Fruit fly (Drosophila melanogaster) whole organism, embryonic: ENCODE measurements around the gene Lgr3.

Experiments
- CG17912 ChIP-seq: fragments of 200-800 bp; sonication (Bioruptor generic); optimal IDR thresholded peaks from 2 replicates; lab custom pipeline; 2018; ENCODE audit warnings: missing biosample characterization, mild to moderate bottlenecking, missing genetic modification characterization
- CG6683 ChIP-seq: fragments of 200-800 bp; sonication (Bioruptor generic); optimal IDR thresholded peaks from 2 replicates; lab custom pipeline; 2017; ENCODE audit warnings: missing biosample characterization, mild to moderate bottlenecking, missing genetic modification characterization, missing genetic modification reagents

- TF ChIP-seq CG17912 (GFP tag; lab: Kevin White, UChicago), result no peak
- no peak for TF ChIP-seq CG6683 (GFP tag; lab: Kevin White, UChicago)
Observed at dm6 chr3R:25650417-25650816, 15.2 kb upstream of the Lgr3 start.
